Fruit fly (Drosophila melanogaster) whole organism, adult: ENCODE results near the gene CG16984.

Experiments
- CG11617 ChIP-seq: fragments of 200-800 bp; sonication (Bioruptor generic); optimal IDR thresholded peaks from 2 replicates; lab custom pipeline; 2017; ENCODE audit warnings: mild to moderate bottlenecking, missing biosample characterization, missing genetic modification reagents, missing genetic modification characterization
- CG12768 ChIP-seq: fragments of 200-800 bp; sonication (Bioruptor generic); optimal IDR thresholded peaks from 2 replicates; lab custom pipeline; 2017; ENCODE audit warnings: missing biosample characterization, missing genetic modification characterization, mild to moderate bottlenecking, moderate library complexity, missing genetic modification reagents
- CG14711 ChIP-seq: fragments of 200-800 bp; sonication (Bioruptor generic); optimal IDR thresholded peaks from 2 replicates; lab custom pipeline; 2018; ENCODE audit warnings: missing biosample characterization, mild to moderate bottlenecking, missing genetic modification characterization, moderate library complexity
- CG1620 ChIP-seq: fragments of 200-800 bp; sonication (Bioruptor generic); optimal IDR thresholded peaks from 2 replicates; lab custom pipeline; 2016; ENCODE audit warnings: missing biosample characterization, missing genetic modification characterization
- CG33017 ChIP-seq: fragments of 200-800 bp; sonication (Bioruptor generic); optimal IDR thresholded peaks from 2 replicates; lab custom pipeline; 2018; ENCODE audit warnings: missing biosample characterization, mild to moderate bottlenecking, missing genetic modification characterization, moderate library complexity
- CG5204 ChIP-seq: fragments of 200-800 bp; sonication (Bioruptor generic); optimal IDR thresholded peaks from 2 replicates; lab custom pipeline; 2016; ENCODE audit warnings: missing biosample characterization, missing genetic modification characterization
- CG7045 ChIP-seq: fragments of 200-800 bp; sonication (Bioruptor generic); optimal IDR thresholded peaks from 2 replicates; lab custom pipeline; 2017; ENCODE audit warnings: missing biosample characterization, mild to moderate bottlenecking, missing genetic modification characterization
- CG7101 ChIP-seq: fragments of 200-800 bp; sonication (Bioruptor generic); optimal IDR thresholded peaks from 2 replicates; lab custom pipeline; 2018; ENCODE audit warnings: missing biosample characterization, mild to moderate bottlenecking, missing genetic modification characterization, moderate library complexity
- Clk ChIP-seq: fragments of 200-800 bp; sonication (Bioruptor generic); optimal IDR thresholded peaks from 2 replicates; lab custom pipeline; 2017; ENCODE audit warnings: missing biosample characterization, missing genetic modification characterization
- Crg-1 ChIP-seq: fragments of 200-800 bp; sonication (Bioruptor generic); optimal IDR thresholded peaks from 2 replicates; lab custom pipeline; 2016; ENCODE audit warnings: missing biosample characterization, missing genetic modification characterization
- Hr96 ChIP-seq: fragments of 200-800 bp; sonication (Bioruptor generic); optimal IDR thresholded peaks from 2 replicates; lab custom pipeline; 2016; ENCODE audit warnings: missing biosample characterization, missing genetic modification characterization
- Mnt ChIP-seq: fragments of 200-800 bp; sonication (Bioruptor generic); optimal IDR thresholded peaks from 2 replicates; lab custom pipeline; 2016; ENCODE audit warnings: missing biosample characterization, mild to moderate bottlenecking, missing genetic modification characterization
- bab1 ChIP-seq: fragments of 200-800 bp; sonication (Bioruptor generic); optimal IDR thresholded peaks from 3 replicates; lab custom pipeline; 2019; ENCODE audit warnings: missing biosample characterization, mild to moderate bottlenecking, missing genetic modification characterization, moderate library complexity
- cic ChIP-seq: fragments of 200-800 bp; sonication (Bioruptor generic); optimal IDR thresholded peaks from 2 replicates; lab custom pipeline; 2017; ENCODE audit warnings: missing biosample characterization, mild to moderate bottlenecking, missing genetic modification characterization, moderate library complexity
- cnc ChIP-seq, 2 experiments: fragments of >200 bp; optimal IDR thresholded peaks; 2 replicates each; lab custom pipeline; 2017
- kay ChIP-seq: fragments of 200-800 bp; sonication (Bioruptor generic); peaks from one replicate; lab custom pipeline; 2016; ENCODE audit warnings: missing biosample characterization, missing genetic modification characterization, borderline replicate concordance
- ovo ChIP-seq: fragments of 200-800 bp; sonication (Bioruptor generic); optimal IDR thresholded peaks from 2 replicates; lab custom pipeline; 2016; ENCODE audit warnings: missing biosample characterization, missing genetic modification characterization
- pad ChIP-seq: fragments of 200-800 bp; sonication (Bioruptor generic); optimal IDR thresholded peaks from 3 replicates; lab custom pipeline; 2017; ENCODE audit warnings: missing biosample characterization, missing genetic modification characterization, mild to moderate bottlenecking, moderate library complexity, missing genetic modification reagents
- tj ChIP-seq: fragments of 200-800 bp; sonication (Bioruptor generic); optimal IDR thresholded peaks from 3 replicates; lab custom pipeline; 2017; ENCODE audit warnings: missing biosample characterization, mild to moderate bottlenecking, missing genetic modification characterization, moderate library complexity
- toe ChIP-seq: fragments of 200-800 bp; sonication (Bioruptor generic); optimal IDR thresholded peaks from 2 replicates; lab custom pipeline; 2016; ENCODE audit warnings: missing biosample characterization, missing genetic modification characterization

Gene CG16984

dm6 chr3L:2587562-2587918 lies 8.0 kb upstream of the CG16984 start:
- TF ChIP-seq Hr96 (no peak), CG1620 (GFP tag; lab: Kevin White, UChicago) (no peak), Mnt (GFP tag; lab: Kevin White, UChicago) (peak; percentile 31)

DNA sequence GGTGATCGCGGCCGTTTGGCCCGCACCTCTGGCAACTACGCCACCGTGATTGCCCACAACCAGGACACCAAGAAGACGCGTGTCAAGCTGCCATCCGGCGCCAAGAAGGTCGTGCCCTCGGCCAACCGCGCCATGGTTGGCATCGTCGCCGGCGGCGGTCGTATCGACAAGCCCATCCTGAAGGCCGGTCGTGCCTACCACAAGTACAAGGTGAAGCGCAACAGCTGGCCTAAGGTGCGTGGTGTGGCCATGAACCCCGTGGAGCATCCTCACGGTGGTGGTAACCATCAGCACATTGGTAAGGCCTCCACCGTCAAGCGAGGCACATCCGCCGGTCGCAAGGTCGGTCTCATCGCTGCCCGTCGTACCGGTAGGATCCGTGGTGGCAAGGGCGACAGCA lies 7.3 kb upstream of the CG16984 start:
- no peak for TF ChIP-seq CG1620 (GFP tag; lab: Kevin White, UChicago)
- TF ChIP-seq kay (GFP tag; lab: Kevin White, UChicago), result no peak
- no peak for TF ChIP-seq CG12768 (GFP tag; lab: Kevin White, UChicago)
- no peak for TF ChIP-seq ovo
- no peak for TF ChIP-seq Mnt (GFP tag; lab: Kevin White, UChicago)
- TF ChIP-seq CG33017 (tag; lab: Kevin White, UChicago), result no peak

DNA sequence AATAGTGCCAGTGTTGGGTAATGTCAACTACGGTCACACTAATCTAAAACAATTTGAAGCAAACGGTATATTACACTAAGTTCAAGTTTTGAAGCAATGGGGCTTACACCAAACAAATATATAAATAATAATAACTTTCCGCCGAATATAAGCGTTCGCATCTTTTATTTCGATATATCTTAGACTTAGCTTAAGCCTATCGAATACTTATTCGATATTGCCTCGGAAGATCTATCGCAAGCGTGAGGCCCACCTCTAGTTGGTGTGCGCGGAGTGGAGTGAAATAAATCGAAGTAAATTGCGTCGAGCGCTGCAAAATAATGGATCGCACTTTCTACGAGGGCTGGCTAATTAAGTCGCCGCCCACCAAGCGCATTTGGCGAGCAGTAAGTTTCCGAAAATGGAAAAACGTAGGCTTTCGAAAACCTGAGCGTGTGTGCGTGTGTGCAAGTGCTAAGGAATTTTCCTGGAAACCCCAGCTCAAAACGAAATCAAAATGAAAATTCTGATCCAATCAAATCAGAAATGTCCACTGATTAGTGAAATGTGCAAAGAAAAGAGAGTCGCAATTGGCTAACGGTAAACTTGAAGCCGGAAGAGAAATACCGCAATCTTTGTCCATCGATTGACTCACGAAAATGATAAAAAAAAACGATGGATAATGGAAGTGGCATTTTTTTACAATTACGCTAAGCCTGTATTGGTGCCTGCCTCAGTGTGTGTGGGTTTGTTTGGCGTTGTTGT lies 6.2 kb upstream of the CG16984 start, which contains the start of gene dos:
Gene dos (plus strand): TSS at position 248 of the 744 bp plus-strand sequence.
- peak; percentile 69 for TF ChIP-seq ovo
- peak; percentile 75 for TF ChIP-seq CG7101 (tag; lab: Kevin White, UChicago)
- no peak for TF ChIP-seq cnc (optimal IDR thresholded peaks at IDR 0.05; lab: Kevin White, UChicago)
- peak; percentile 54 for TF ChIP-seq CG14711 (tag; lab: Kevin White, UChicago)
- TF ChIP-seq CG1620 (GFP tag; lab: Kevin White, UChicago), result peak; percentile 84
- no peak for TF ChIP-seq tj (GFP tag; lab: Kevin White, UChicago)
- peak; percentile 49 for TF ChIP-seq CG7045 (GFP tag; lab: Kevin White, UChicago)
- peak; percentile 56 for TF ChIP-seq Clk (GFP tag; lab: Kevin White, UChicago)
- peak; percentile 30 for TF ChIP-seq Hr96
- peak; percentile 27 for TF ChIP-seq CG33017 (tag; lab: Kevin White, UChicago)
- TF ChIP-seq CG11617 (GFP tag; lab: Kevin White, UChicago), result peak; percentile 49
- TF ChIP-seq Mnt (GFP tag; lab: Kevin White, UChicago), result peak; percentile 72
- TF ChIP-seq Crg-1 (GFP tag; lab: Kevin White, UChicago), result peak; percentile 76
- no peak for TF ChIP-seq CG5204 (GFP tag; lab: Kevin White, UChicago)
- TF ChIP-seq kay (GFP tag; lab: Kevin White, UChicago), result no peak
- peak; percentile 53 for TF ChIP-seq pad (GFP tag; lab: Kevin White, UChicago)
- peak; percentile 56 for TF ChIP-seq bab1 (GFP tag; lab: Kevin White, UChicago)
- TF ChIP-seq CG12768 (GFP tag; lab: Kevin White, UChicago), result peak; percentile 4
- no peak for TF ChIP-seq cic
- peak; percentile 81 for TF ChIP-seq toe (GFP tag; lab: Kevin White, UChicago)

dm6 chr3L:2589911-2590763 lies 5.4 kb upstream of the CG16984 start:
- TF ChIP-seq toe (GFP tag; lab: Kevin White, UChicago), result no peak
- TF ChIP-seq cnc (optimal IDR thresholded peaks at IDR 0.05; lab: Kevin White, UChicago), result no peak
- peak; percentile 25 for TF ChIP-seq CG1620 (GFP tag; lab: Kevin White, UChicago)
- peak; percentile 59 for TF ChIP-seq CG14711 (tag; lab: Kevin White, UChicago)
- peak; percentile 57 for TF ChIP-seq CG11617 (GFP tag; lab: Kevin White, UChicago)
- TF ChIP-seq CG7045 (GFP tag; lab: Kevin White, UChicago), result no peak
- TF ChIP-seq tj (GFP tag; lab: Kevin White, UChicago), result peak; percentile 98
- TF ChIP-seq bab1 (GFP tag; lab: Kevin White, UChicago), result peak; percentile 85
- TF ChIP-seq CG7101 (tag; lab: Kevin White, UChicago), result peak; percentile 77
- TF ChIP-seq Crg-1 (GFP tag; lab: Kevin White, UChicago), result peak; percentile 38
- peak; percentile 91 for TF ChIP-seq cic
- no peak for TF ChIP-seq Mnt (GFP tag; lab: Kevin White, UChicago)
- TF ChIP-seq CG5204 (GFP tag; lab: Kevin White, UChicago), result no peak
- peak; percentile 21 for TF ChIP-seq pad (GFP tag; lab: Kevin White, UChicago)

dm6 chr3L:2590764-2591309 lies 4.7 kb upstream of the CG16984 start:
- TF ChIP-seq kay (GFP tag; lab: Kevin White, UChicago) (peak; percentile 35), ovo (no peak)

- peak; percentile 0 for TF ChIP-seq CG14711 (tag; lab: Kevin White, UChicago)
- peak; percentile 29 for TF ChIP-seq CG1620 (GFP tag; lab: Kevin White, UChicago)
- TF ChIP-seq CG12768 (GFP tag; lab: Kevin White, UChicago), result peak; percentile 53
- peak; percentile 9 for TF ChIP-seq CG33017 (tag; lab: Kevin White, UChicago)
- no peak for TF ChIP-seq Clk (GFP tag; lab: Kevin White, UChicago)
- no peak for TF ChIP-seq Hr96
- no peak for TF ChIP-seq Crg-1 (GFP tag; lab: Kevin White, UChicago)
- TF ChIP-seq kay (GFP tag; lab: Kevin White, UChicago), result no peak
- TF ChIP-seq bab1 (GFP tag; lab: Kevin White, UChicago), result peak; percentile 4
- TF ChIP-seq Mnt (GFP tag; lab: Kevin White, UChicago), result peak; percentile 84
- no peak for TF ChIP-seq ovo
- TF ChIP-seq CG5204 (GFP tag; lab: Kevin White, UChicago), result no peak
- TF ChIP-seq tj (GFP tag; lab: Kevin White, UChicago), result peak; percentile 11
- TF ChIP-seq toe (GFP tag; lab: Kevin White, UChicago), result peak; percentile 28
- TF ChIP-seq cnc (optimal IDR thresholded peaks at IDR 0.05; lab: Kevin White, UChicago), result no peak
- TF ChIP-seq cic, result peak; percentile 98
- TF ChIP-seq CG11617 (GFP tag; lab: Kevin White, UChicago), result peak; percentile 13
- TF ChIP-seq CG7101 (tag; lab: Kevin White, UChicago), result no peak
- no peak for TF ChIP-seq pad (GFP tag; lab: Kevin White, UChicago)
- no peak for TF ChIP-seq CG7045 (GFP tag; lab: Kevin White, UChicago)
Measured at dm6 chr3L:2599214-2599730, 3.7 kb downstream of the CG16984 start, which contains the start of the genes CG16985 and CG12182. TSS of gene CG16985 (plus strand) at chr3L:2599297. TSS of gene CG12182 (minus strand) at chr3L:2599579.
